Worm (Caenorhabditis elegans) whole organism, L4 larva: Measurements from ENCODE around the gene srbc-40.

Experiments
- F49E8.2 ChIP-seq: sonication (generic microtip); optimal IDR thresholded peaks from 2 replicates; lab custom pipeline; 2016; ENCODE audit warnings: missing compliant biosample characterization, mild to moderate bottlenecking, missing genetic modification characterization, borderline replicate concordance
- R02D3.7 ChIP-seq: fragments of 150-350 bp; sonication (generic microtip); optimal IDR thresholded peaks from 3 replicates; lab custom pipeline; 2014; ENCODE audit warnings: missing biosample characterization, missing genetic modification characterization
- Y105C5A.15 ChIP-seq: fragments of 200-800 bp; sonication (Bioruptor generic); IDR thresholded peaks from 2 replicates; pipeline ENCODE4 v1.3.6; 2022; ENCODE audit warnings: missing genetic modification characterization, missing compliant biosample characterization
- Y75B8A.6 ChIP-seq: fragments of 200-800 bp; sonication (Bioruptor generic); IDR thresholded peaks from 2 replicates; pipeline ENCODE4 v1.3.6; 2022; ENCODE audit warnings: missing genetic modification reagents, missing genetic modification characterization, missing compliant biosample characterization
- ZK546.5 ChIP-seq, 2 experiments: sonication (generic microtip); optimal IDR thresholded peaks; 2 replicates each; lab custom pipeline; 2017; ENCODE audit warnings: missing biosample characterization in 2 of 2, missing genetic modification characterization in 2 of 2
- aly-2 ChIP-seq: sonication (generic microtip); optimal IDR thresholded peaks from 2 replicates; lab custom pipeline; 2018; ENCODE audit warnings: missing biosample characterization, missing genetic modification characterization
- arid-1 ChIP-seq: fragments of 200-800 bp; sonication (Bioruptor generic); conservative IDR thresholded peaks from 2 replicates; pipeline ENCODE4 v1.3.6; 2022; ENCODE audit warnings: missing genetic modification reagents, missing genetic modification characterization, missing compliant biosample characterization
- attf-4 ChIP-seq: sonication (generic microtip); optimal IDR thresholded peaks from 3 replicates; lab custom pipeline; 2017; ENCODE audit warnings: missing biosample characterization, missing genetic modification characterization
- ceh-28 ChIP-seq: fragments of 150-350 bp; optimal IDR thresholded peaks from 2 replicates; lab custom pipeline; 2014; ENCODE audit warnings: missing biosample characterization, missing genetic modification reagents, missing genetic modification characterization
- ceh-44 ChIP-seq: fragments of 200-800 bp; sonication (Bioruptor generic); IDR thresholded peaks from 2 replicates; pipeline ENCODE4 v1.3.6; 2022; ENCODE audit warnings: missing genetic modification reagents, missing genetic modification characterization, missing compliant biosample characterization
- ceh-62 ChIP-seq: sonication (generic microtip); optimal IDR thresholded peaks from 2 replicates; lab custom pipeline; 2017; ENCODE audit warnings: missing biosample characterization, missing genetic modification characterization
- ces-1 ChIP-seq: fragments of 150-350 bp; sonication (generic microtip); optimal IDR thresholded peaks from 4 replicates; lab custom pipeline; 2014; ENCODE audit warnings: missing biosample characterization, missing genetic modification reagents, missing genetic modification characterization
- daf-16 ChIP-seq, 3 experiments: sonication (generic microtip); optimal IDR thresholded peaks; 2 replicates each; lab custom pipeline; 2016 to 2017; ENCODE audit warnings: missing genetic modification characterization in 3 of 3, missing genetic modification reagents in 3 of 3, mild to moderate bottlenecking in 2 of 3, missing compliant biosample characterization in 2 of 3, missing biosample characterization in 1 of 3, moderate library complexity in 1 of 3
- daf-8 ChIP-seq: fragments of 200-800 bp; sonication (Bioruptor generic); IDR thresholded peaks from 2 replicates; pipeline ENCODE4 v1.3.6; 2022; ENCODE audit warnings: missing genetic modification characterization, missing compliant biosample characterization
- dmd-6 ChIP-seq: fragments of 200-800 bp; sonication (Bioruptor generic); IDR thresholded peaks from 2 replicates; pipeline ENCODE4 v1.3.6; 2022; ENCODE audit warnings: missing genetic modification reagents, missing genetic modification characterization, missing compliant biosample characterization
- dmd-8 ChIP-seq: fragments of 200-800 bp; sonication (Bioruptor generic); IDR thresholded peaks from 2 replicates; pipeline ENCODE4 v1.3.6; 2022; ENCODE audit warnings: missing genetic modification characterization, missing compliant biosample characterization
- duxl-1 ChIP-seq: sonication (generic microtip); optimal IDR thresholded peaks from 2 replicates; lab custom pipeline; 2016; ENCODE audit warnings: mild to moderate bottlenecking, missing genetic modification characterization, moderate library complexity, missing compliant biosample characterization; ENCODE audit not compliant: poor library complexity
- egl-27 ChIP-seq: sonication (generic microtip); optimal IDR thresholded peaks from 3 replicates; lab custom pipeline; 2017; ENCODE audit warnings: missing biosample characterization, missing genetic modification reagents, missing genetic modification characterization
- fos-1 ChIP-seq: fragments of 150-350 bp; optimal IDR thresholded peaks from 2 replicates; lab custom pipeline; 2014; ENCODE audit warnings: missing biosample characterization, missing genetic modification characterization
- gei-8 ChIP-seq: fragments of 200-800 bp; sonication (Bioruptor generic); optimal IDR thresholded peaks from 2 replicates; lab custom pipeline; 2018; ENCODE audit warnings: mild to moderate bottlenecking, missing genetic modification characterization, missing compliant biosample characterization
- hlh-11 ChIP-seq: fragments of 200-800 bp; sonication (Bioruptor generic); optimal IDR thresholded peaks from 2 replicates; lab custom pipeline; 2018; ENCODE audit warnings: mild to moderate bottlenecking, missing genetic modification characterization, missing compliant biosample characterization
- hmg-1.1 ChIP-seq: fragments of 200-800 bp; sonication (Bioruptor generic); IDR thresholded peaks from 2 replicates; pipeline ENCODE4 v1.3.6; 2022; ENCODE audit warnings: missing genetic modification reagents, missing genetic modification characterization, missing compliant biosample characterization
- lim-7 ChIP-seq: fragments of 200-800 bp; sonication (Bioruptor generic); IDR thresholded peaks from 2 replicates; pipeline ENCODE4 v1.3.6; 2022; ENCODE audit warnings: missing genetic modification characterization, missing compliant biosample characterization
- lin-38 ChIP-seq: fragments of 200-800 bp; sonication (Bioruptor generic); IDR thresholded peaks from 2 replicates; pipeline ENCODE4 v1.3.6; 2022; ENCODE audit warnings: missing genetic modification reagents, missing genetic modification characterization, missing compliant biosample characterization
- lin-39 ChIP-seq: fragments of 150-350 bp; optimal IDR thresholded peaks from 2 replicates; lab custom pipeline; 2014; ENCODE audit warnings: missing biosample characterization, missing genetic modification reagents, missing genetic modification characterization
- lir-3 ChIP-seq: sonication (generic microtip); optimal IDR thresholded peaks from 2 replicates; lab custom pipeline; 2016; ENCODE audit warnings: mild to moderate bottlenecking, missing genetic modification characterization, missing compliant biosample characterization
- madf-5 ChIP-seq, 2 experiments: fragments of 200-800 bp; sonication (Bioruptor generic); IDR thresholded peaks; 2 replicates each; pipeline ENCODE4 v1.3.6; 2022; ENCODE audit warnings: missing compliant biosample characterization in 2 of 2, missing genetic modification characterization in 2 of 2
- madf-9 ChIP-seq: fragments of 200-800 bp; sonication (Bioruptor generic); conservative IDR thresholded peaks from 2 replicates; pipeline ENCODE4 v1.3.6; 2022; ENCODE audit warnings: missing genetic modification reagents, missing genetic modification characterization, missing compliant biosample characterization
- mdl-1 ChIP-seq, 2 experiments: fragments of 150-350 bp in 1 of 2; sonication (generic microtip) in 1 of 2; optimal IDR thresholded peaks; 2 replicates each; lab custom pipeline; 2014 to 2017; ENCODE audit warnings: missing biosample characterization in 2 of 2, missing genetic modification characterization in 2 of 2
- mep-1 ChIP-seq: fragments of 150-350 bp; sonication (generic microtip); optimal IDR thresholded peaks from 3 replicates; lab custom pipeline; 2014; ENCODE audit warnings: missing biosample characterization, missing genetic modification characterization
- mes-2 ChIP-seq: sonication (generic microtip); optimal IDR thresholded peaks from 2 replicates; lab custom pipeline; 2016; ENCODE audit warnings: missing genotype, mild to moderate bottlenecking, missing genetic modification characterization, missing compliant biosample characterization; ENCODE audit not compliant: poor library complexity, severe bottlenecking
- mxl-3 ChIP-seq: fragments of 200-800 bp; sonication (Bioruptor generic); optimal IDR thresholded peaks from 2 replicates; lab custom pipeline; 2018; ENCODE audit warnings: mild to moderate bottlenecking, missing genetic modification characterization, missing compliant biosample characterization
- nhr-10 ChIP-seq: fragments of 150-350 bp; optimal IDR thresholded peaks from 2 replicates; lab custom pipeline; 2014; ENCODE audit warnings: missing biosample characterization, missing genetic modification characterization
- nhr-102 ChIP-seq: sonication (generic microtip); optimal IDR thresholded peaks from 2 replicates; lab custom pipeline; 2016; ENCODE audit warnings: mild to moderate bottlenecking, missing genetic modification characterization, moderate library complexity, missing compliant biosample characterization
- nhr-237 ChIP-seq: sonication (generic microtip); optimal IDR thresholded peaks from 2 replicates; lab custom pipeline; 2017; ENCODE audit warnings: missing biosample characterization, missing genetic modification characterization
- nhr-42 ChIP-seq: fragments of 200-800 bp; sonication (Bioruptor generic); IDR thresholded peaks from 2 replicates; pipeline ENCODE4 v1.3.6; 2022; ENCODE audit warnings: missing genetic modification characterization, missing compliant biosample characterization
- rbr-2 ChIP-seq: sonication (generic microtip); optimal IDR thresholded peaks from 2 replicates; lab custom pipeline; 2016; ENCODE audit warnings: missing genotype, missing genetic modification characterization, missing compliant biosample characterization
- set-16 ChIP-seq: fragments of 200-800 bp; sonication (Bioruptor generic); IDR thresholded peaks from 2 replicates; pipeline ENCODE4 v1.3.6; 2022; ENCODE audit warnings: missing genetic modification reagents, missing genetic modification characterization, missing compliant biosample characterization
- snpc-1.2 ChIP-seq: fragments of 200-800 bp; sonication (Bioruptor generic); IDR thresholded peaks from 2 replicates; pipeline ENCODE4 v1.3.6; 2022; ENCODE audit warnings: missing genetic modification reagents, missing genetic modification characterization, missing compliant biosample characterization
- unc-39 ChIP-seq: sonication (generic microtip); optimal IDR thresholded peaks from 2 replicates; lab custom pipeline; 2017; ENCODE audit warnings: missing biosample characterization, missing genetic modification characterization
- unc-62 ChIP-seq, 3 experiments: fragments of 150-350 bp in 1 of 3; sonication (generic microtip); optimal IDR thresholded peaks in 2 of 3; peaks in 1 of 3; 1 replicate in 1 of 3; 2 replicates in 2 of 3; lab custom pipeline; 2014 to 2017; ENCODE audit warnings: missing biosample characterization in 3 of 3, missing genetic modification characterization in 3 of 3, missing genetic modification reagents in 3 of 3, missing genotype in 1 of 3
- zag-1 ChIP-seq: fragments of 150-350 bp; optimal IDR thresholded peaks from 2 replicates; lab custom pipeline; 2014; ENCODE audit warnings: missing biosample characterization, missing genetic modification characterization
- zfp-2 ChIP-seq: sonication (generic microtip); optimal IDR thresholded peaks from 2 replicates; lab custom pipeline; 2016; ENCODE audit warnings: mild to moderate bottlenecking, missing genetic modification characterization, missing compliant biosample characterization
- zfp-3 ChIP-seq: fragments of 200-800 bp; sonication (Bioruptor generic); conservative IDR thresholded peaks from 2 replicates; pipeline ENCODE4 v1.3.6; 2022; ENCODE audit warnings: missing genetic modification reagents, missing genetic modification characterization, missing compliant biosample characterization

Gene srbc-40

DNA sequence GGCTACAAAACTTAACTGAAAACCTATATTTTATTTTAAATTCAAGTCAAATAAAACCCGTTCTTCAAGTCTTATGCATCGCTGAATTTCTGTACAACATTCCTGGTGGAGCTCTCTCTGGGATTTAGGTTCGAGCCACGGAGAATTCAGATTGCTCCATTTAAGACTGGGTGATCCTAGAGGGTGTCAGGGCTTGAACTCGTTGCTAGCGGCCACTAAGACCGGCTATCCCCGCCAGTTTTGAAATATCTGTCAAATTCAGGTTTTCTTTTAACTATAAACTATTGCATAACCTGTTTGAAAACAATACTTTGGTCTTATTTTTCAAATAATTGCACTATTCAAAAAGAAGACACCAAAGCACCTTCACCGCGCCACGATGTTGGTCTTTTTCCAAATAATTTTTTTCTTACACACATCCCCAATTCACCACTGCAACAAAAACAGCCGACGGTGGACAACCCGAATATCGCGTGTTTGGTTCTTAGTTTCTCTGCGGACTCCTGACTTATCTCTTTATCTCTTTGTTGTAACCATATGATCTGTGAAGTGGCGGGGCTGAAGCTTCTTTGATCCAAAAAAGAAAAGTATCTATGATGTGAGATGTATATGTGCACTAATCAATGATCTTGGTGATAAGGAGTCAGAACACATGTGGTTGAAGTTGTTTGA lies 9.3 kb upstream of the srbc-40 start (continued):
- TF ChIP-seq snpc-1.2 (no peak), lin-38 (peak; percentile 13; the same call in 1 of the 2 replicates), daf-16 (GFP tag; optimal IDR thresholded peaks at IDR 0.05; lab: Kevin White, UChicago) (peak in 1 of 2 experiments; percentile 62), daf-16 (tag; optimal IDR thresholded peaks at IDR 0.05; lab: Kevin White, UChicago) (peak; percentile 56), dmd-8 (no peak), nhr-237 (no peak), Y105C5A.15 (0 out of 2 replicates have a peak, but pooled peaks have one; percentile 28), nhr-10 (tag; lab: Kevin White, UChicago) (peak; percentile 89), R02D3.7 (tag; lab: Kevin White, UChicago) (no peak), dmd-6 (peak; percentile 13; the same call in 1 of the 2 replicates), zfp-3 (GFP tag; lab: Robert Waterston, UW) (0 out of 2 replicates have a peak, but pooled peaks have one; percentile 23), set-16 (GFP tag; lab: Robert Waterston, UW) (no peak), hmg-1.1 (GFP tag; lab: Robert Waterston, UW) (0 out of 2 replicates have a peak, but pooled peaks have one; percentile 26), arid-1 (GFP tag; lab: Robert Waterston, UW) (no peak), zag-1 (no peak), mxl-3 (GFP tag; lab: Kevin White, UChicago) (peak; percentile 59), mep-1 (tag; lab: Kevin White, UChicago) (peak; percentile 61)

- TF ChIP-seq ces-1 (GFP tag; lab: Kevin White, UChicago) (no peak), fos-1 (no peak), madf-5 (GFP tag; IDR thresholded peaks at IDR 0.05; lab: Robert Waterston, UW) (0 out of 4 replicates have a peak, but pooled peaks of 1 of the 2 experiments have one; percentile 25), ZK546.5 (tag; optimal IDR thresholded peaks at IDR 0.05; lab: Kevin White, UChicago) (no peak), nhr-10 (tag; lab: Kevin White, UChicago) (peak; percentile 64), mes-2 (tag; lab: Kevin White, UChicago) (peak; percentile 55), duxl-1 (peak; percentile 65), gei-8 (no peak), mdl-1 (tag; optimal IDR thresholded peaks at IDR 0.05; lab: Kevin White, UChicago) (peak; percentile 66 to 75), lin-39 (tag; lab: Kevin White, UChicago) (no peak), nhr-102 (tag; lab: Kevin White, UChicago) (peak; percentile 52), R02D3.7 (tag; lab: Kevin White, UChicago) (no peak), ceh-62 (tag; lab: Kevin White, UChicago) (no peak), hlh-11 (tag; lab: Kevin White, UChicago) (peak; percentile 84), ceh-44 (no peak), lir-3 (tag; lab: Kevin White, UChicago) (no peak), F49E8.2 (tag; lab: Kevin White, UChicago) (no peak), lim-7 (GFP tag; lab: Robert Waterston, UW) (no peak), arid-1 (GFP tag; lab: Robert Waterston, UW) (no peak; the same call in none of the 2 replicates), Y75B8A.6 (GFP tag; lab: Robert Waterston, UW) (no peak; the same call in 1 of the 2 replicates), zag-1 (no peak), madf-9 (GFP tag; lab: Robert Waterston, UW) (no peak), mep-1 (tag; lab: Kevin White, UChicago) (peak; percentile 73), unc-39 (tag; lab: Kevin White, UChicago) (no peak), nhr-237 (no peak), egl-27 (tag; lab: Kevin White, UChicago) (no peak), daf-8 (GFP tag; lab: Robert Waterston, UW) (no peak), attf-4 (no peak), unc-62 (GFP tag; optimal IDR thresholded peaks at IDR 0.05 in 1 of 2; lab: Kevin White, UChicago) (no peak), unc-62 (tag; optimal IDR thresholded peaks at IDR 0.05; lab: Kevin White, UChicago) (no peak), daf-16 (GFP tag; optimal IDR thresholded peaks at IDR 0.05; lab: Kevin White, UChicago) (peak; percentile 50 to 83), daf-16 (tag; optimal IDR thresholded peaks at IDR 0.05; lab: Kevin White, UChicago) (peak; percentile 97), aly-2 (no peak), ceh-28 (tag; lab: Kevin White, UChicago) (no peak), rbr-2 (no peak), nhr-42 (GFP tag; lab: Robert Waterston, UW) (0 out of 2 replicates have a peak, but pooled peaks have one; percentile 46), zfp-2 (no peak)
These were observed 8.1 kb upstream of the srbc-40 start, which contains the start of the genes icl-1 and srh-2 for ce11 chrV:727484-728351. Gene icl-1, minus strand, starts transcription at chrV:728004. Gene srh-2, plus strand, starts transcription at chrV:728301.
